Worm (Caenorhabditis elegans): Measurements from ENCODE around the gene lst-6.

lst-6 gene

ce11 chrII:6967618-6968017 lies 54.7 kb downstream of the lst-6 start, which contains the start of gene eif-2Bgamma:
Gene eif-2Bgamma, minus strand, starts transcription at chrII:6967648.
- TF ChIP-seq alr-1 (tag; optimal IDR thresholded peaks at IDR 0.05; ENCODE audit: borderline replicate concordance) (no peak), mep-1 (tag; optimal IDR thresholded peaks at IDR 0.05) (peak; percentile 60), lsy-2 (tag; optimal IDR thresholded peaks at IDR 0.05) (peak; percentile 34 to 77), swsn-7 (tag; optimal IDR thresholded peaks at IDR 0.05) (no peak), zag-1 (tag; optimal IDR thresholded peaks at IDR 0.05) (no peak), skn-1 (tag; optimal IDR thresholded peaks at IDR 0.05) (peak; percentile 38), lin-14 (GFP tag; optimal IDR thresholded peaks at IDR 0.05) (peak; percentile 14), C04F5.9 (tag; optimal IDR thresholded peaks at IDR 0.05) (peak; percentile 16), F16B12.6 (tag; optimal IDR thresholded peaks at IDR 0.05) (peak; percentile 44), C16A3.4 (tag; optimal IDR thresholded peaks at IDR 0.05) (peak; percentile 32), snu-23 (GFP tag; optimal IDR thresholded peaks at IDR 0.05) (peak; percentile 25), egl-13 (tag; optimal IDR thresholded peaks at IDR 0.05) (no peak), snpc-4 (tag; optimal IDR thresholded peaks at IDR 0.05) (peak; percentile 85), lin-35 (GFP tag; optimal IDR thresholded peaks at IDR 0.05) (peak; percentile 50 to 68), lin-15B (tag; optimal IDR thresholded peaks at IDR 0.05) (no peak), lin-13 (GFP tag; optimal IDR thresholded peaks at IDR 0.05) (no peak), nhr-71 (tag; optimal IDR thresholded peaks at IDR 0.05) (peak; percentile 7), lin-39 (tag; optimal IDR thresholded peaks at IDR 0.05) (no peak), dpl-1 (GFP tag; optimal IDR thresholded peaks at IDR 0.05) (peak; percentile 24 to 64 (median 56)), ztf-4 (tag; optimal IDR thresholded peaks at IDR 0.05) (no peak), grh-1 (GFP tag; IDR thresholded peaks at IDR 0.05) (no peak), lir-3 (tag; optimal IDR thresholded peaks at IDR 0.05; ENCODE audit: poor library complexity) (no peak), jun-1 (tag; optimal IDR thresholded peaks at IDR 0.05) (no peak), fkh-8 (tag; optimal IDR thresholded peaks at IDR 0.05) (no peak), unc-98 (GFP tag; IDR thresholded peaks at IDR 0.05) (no peak), Y116A8C.19 (tag; optimal IDR thresholded peaks at IDR 0.05; ENCODE audit: borderline replicate concordance) (no peak), ets-5 (GFP tag; IDR thresholded peaks at IDR 0.05) (no peak), xbp-1 (tag; optimal IDR thresholded peaks at IDR 0.05) (peak; percentile 0), efl-1 (optimal IDR thresholded peaks at IDR 0.05) (peak; percentile 45 to 59), efl-1 (GFP tag; optimal IDR thresholded peaks at IDR 0.05 in 1 of 2) (peak; percentile 51 to 95), mab-9 (GFP tag; IDR thresholded peaks at IDR 0.05) (no peak), pax-3 (tag; optimal IDR thresholded peaks at IDR 0.05) (no peak), ceh-82 (tag; optimal IDR thresholded peaks at IDR 0.05) (peak in 1 of 3 experiments; percentile 35), ceh-90 (tag; optimal IDR thresholded peaks at IDR 0.05) (no peak), blmp-1 (tag; optimal IDR thresholded peaks at IDR 0.05) (peak; percentile 44), zip-4 (GFP tag; optimal IDR thresholded peaks at IDR 0.05) (no peak), nhr-85 (tag) (no peak), rnt-1 (tag; optimal IDR thresholded peaks at IDR 0.05) (peak; percentile 12)

ce11 chrII:6965573-6965972 lies 56.7 kb downstream of the lst-6 start, which contains the start of gene tra-2:
Gene tra-2, minus strand, starts transcription at chrII:6965673.
- no peak for TF ChIP-seq efl-1 (optimal IDR thresholded peaks at IDR 0.05)
- TF ChIP-seq efl-1 (GFP tag; optimal IDR thresholded peaks at IDR 0.05 in 1 of 2): no peak
- TF ChIP-seq zip-4 (GFP tag; optimal IDR thresholded peaks at IDR 0.05): no peak
- no peak for TF ChIP-seq nhr-90 (tag; optimal IDR thresholded peaks at IDR 0.05; ENCODE audit: poor library complexity)
- TF ChIP-seq fkh-4 (tag; optimal IDR thresholded peaks at IDR 0.05; ENCODE audit: borderline replicate concordance): no peak
- no peak for TF ChIP-seq isw-1 (GFP tag; IDR thresholded peaks at IDR 0.05)
- no peak for TF ChIP-seq tbx-2 (tag; optimal IDR thresholded peaks at IDR 0.05)
- no peak for TF ChIP-seq ces-1 (GFP tag; optimal IDR thresholded peaks at IDR 0.05)
- TF ChIP-seq ceh-8 (GFP tag; optimal IDR thresholded peaks at IDR 0.05): no peak
- TF ChIP-seq mef-2 (tag; optimal IDR thresholded peaks at IDR 0.05): no peak
- no peak for TF ChIP-seq nhr-76 (tag; optimal IDR thresholded peaks at IDR 0.05)
- no peak for TF ChIP-seq ceh-63 (GFP tag; optimal IDR thresholded peaks at IDR 0.05)
- TF ChIP-seq nhr-12 (tag; optimal IDR thresholded peaks at IDR 0.05): no peak
- no peak for TF ChIP-seq hlh-4 (tag; optimal IDR thresholded peaks at IDR 0.05)
- no peak for TF ChIP-seq unc-98 (GFP tag; IDR thresholded peaks at IDR 0.05)
- TF ChIP-seq alr-1 (tag; optimal IDR thresholded peaks at IDR 0.05; ENCODE audit: borderline replicate concordance): no peak
- TF ChIP-seq nhr-84 (tag; optimal IDR thresholded peaks at IDR 0.05): no peak
- TF ChIP-seq lin-13 (GFP tag; optimal IDR thresholded peaks at IDR 0.05): no peak
